Worm (Caenorhabditis elegans): ENCODE measurements around the gene M110.3.

- peak; percentile 96 for TF ChIP-seq pha-4 (tag; optimal IDR thresholded peaks at IDR 0.05)
- TF ChIP-seq lin-13 (tag; optimal IDR thresholded peaks at IDR 0.05) = peak; percentile 91
- TF ChIP-seq nhr-28 (tag; optimal IDR thresholded peaks at IDR 0.05) = no peak
- TF ChIP-seq unc-62 (GFP tag; optimal IDR thresholded peaks at IDR 0.05) = peak; percentile 86
- TF ChIP-seq nhr-12 (tag; optimal IDR thresholded peaks at IDR 0.05) = no peak
- TF ChIP-seq ztf-11 (tag; optimal IDR thresholded peaks at IDR 0.05) = no peak
These were observed 31.4 kb downstream of the M110.3 start, which contains the start of the genes mig-5 and cct-1 for ce11 chrII:8185016-8185493.
